Fruit fly (Drosophila melanogaster): ENCODE results near the gene CG11899.

The CG11899 gene

DNA sequence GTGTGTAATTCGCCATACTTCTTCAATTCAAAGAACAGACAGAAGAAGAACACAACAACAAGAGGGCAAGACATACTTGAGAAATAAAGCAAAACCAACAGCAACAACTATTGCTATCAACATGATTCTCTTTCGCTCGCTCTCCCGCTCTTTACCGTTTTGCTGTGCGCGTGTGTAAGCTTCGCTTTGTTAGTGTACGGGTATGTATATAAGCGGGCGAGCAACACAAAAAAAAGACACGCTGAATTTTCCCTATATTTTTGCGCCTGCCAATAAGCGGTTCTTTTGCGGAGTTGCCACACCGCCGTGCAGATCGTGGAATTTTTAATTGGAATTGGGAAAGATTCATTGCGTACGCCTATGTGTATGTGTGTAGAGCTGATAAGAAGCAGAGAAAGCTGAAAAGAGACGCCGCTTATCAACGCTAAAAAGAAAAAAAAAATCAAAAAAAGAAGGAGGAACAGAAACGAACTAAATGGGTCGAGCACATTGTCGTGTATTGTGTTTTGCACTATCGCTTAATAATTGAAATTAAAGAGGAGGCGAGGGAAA lies 14.8 kb downstream of the CG11899 start (continued):
- peak; percentile 63 for TF ChIP-seq CG17385 (GFP tag; optimal IDR thresholded peaks at IDR 0.05)
- 0 out of 2 replicates have a peak, but pooled peaks have one; percentile 7 for TF ChIP-seq vvl (GFP tag; IDR thresholded peaks at IDR 0.05)
- no peak for TF ChIP-seq Dref (GFP tag; IDR thresholded peaks at IDR 0.05)
- peak; percentile 14 for TF ChIP-seq gem (tag; optimal IDR thresholded peaks at IDR 0.05)
- TF ChIP-seq bcd (GFP tag; optimal IDR thresholded peaks at IDR 0.05): no peak
- peak; percentile 27; the same call in 1 of the 2 replicates for TF ChIP-seq crol (GFP tag; IDR thresholded peaks at IDR 0.05)
- peak; percentile 7 for TF ChIP-seq psq (GFP tag; optimal IDR thresholded peaks at IDR 0.05)
- peak; percentile 74 for TF ChIP-seq CG11504 (tag; optimal IDR thresholded peaks at IDR 0.05)
- TF ChIP-seq Scr (GFP tag; IDR thresholded peaks at IDR 0.05; ENCODE audit: partially characterized antibody): 0 out of 2 replicates have a peak, but pooled peaks have one; percentile 23
- peak; percentile 48 for TF ChIP-seq CG15514 (GFP tag; optimal IDR thresholded peaks at IDR 0.05)
- peak; percentile 64 for TF ChIP-seq sqz (GFP tag; optimal IDR thresholded peaks at IDR 0.05)
- TF ChIP-seq sens (GFP tag): no peak
- peak; percentile 4 for TF ChIP-seq grau (tag; optimal IDR thresholded peaks at IDR 0.05)
- peak; percentile 71 for TF ChIP-seq sug (tag; optimal IDR thresholded peaks at IDR 0.05)
- no peak for TF ChIP-seq CG14710 (tag; optimal IDR thresholded peaks at IDR 0.05)
- no peak for TF ChIP-seq CG8290 (GFP tag; optimal IDR thresholded peaks at IDR 0.05)
- TF ChIP-seq CG8290 (tag; optimal IDR thresholded peaks at IDR 0.05): peak in 1 of 2 experiments; percentile 22
- TF ChIP-seq H2.0 (GFP tag; IDR thresholded peaks at IDR 0.05): no peak
- no peak for TF ChIP-seq Nf-YB (GFP tag; optimal IDR thresholded peaks at IDR 0.05)
- TF ChIP-seq Trl (optimal IDR thresholded peaks at IDR 0.05): peak; percentile 73 to 77
- peak; percentile 8 for TF ChIP-seq Trl (GFP tag; optimal IDR thresholded peaks at IDR 0.05)
- TF ChIP-seq CG9932 (GFP tag; IDR thresholded peaks at IDR 0.05): peak; percentile 42; the same call in 1 of the 2 replicates
- peak; percentile 29 for TF ChIP-seq lab (GFP tag; optimal IDR thresholded peaks at IDR 0.05)
- peak; percentile 23 for TF ChIP-seq CG17359 (tag; optimal IDR thresholded peaks at IDR 0.05)
- TF ChIP-seq CG3163 (GFP tag; optimal IDR thresholded peaks at IDR 0.05): peak; percentile 90
- TF ChIP-seq CG32772 (GFP tag; IDR thresholded peaks at IDR 0.05): peak; percentile 64
- TF ChIP-seq BEAF-32 (GFP tag; optimal IDR thresholded peaks at IDR 0.05): peak; percentile 15
- TF ChIP-seq CG12769 (tag; optimal IDR thresholded peaks at IDR 0.05): peak; percentile 58
- peak; percentile 18 for TF ChIP-seq CG12155 (GFP tag; optimal IDR thresholded peaks at IDR 0.05)
- TF ChIP-seq CG32532 (GFP tag; IDR thresholded peaks at IDR 0.05): peak; percentile 46
- TF ChIP-seq CG4360 (GFP tag; IDR thresholded peaks at IDR 0.05): peak; percentile 96
- TF ChIP-seq toy (GFP tag; IDR thresholded peaks at IDR 0.05): no peak
- TF ChIP-seq CG2678 (tag; optimal IDR thresholded peaks at IDR 0.05): peak; percentile 39
- TF ChIP-seq wdn (GFP tag; IDR thresholded peaks at IDR 0.05): no peak
- 0 out of 2 replicates have a peak, but pooled peaks have one; percentile 19 for TF ChIP-seq slbo (GFP tag; IDR thresholded peaks at IDR 0.05)
- TF ChIP-seq ewg (GFP tag; optimal IDR thresholded peaks at IDR 0.05): peak; percentile 20
- TF ChIP-seq gro (GFP tag; optimal IDR thresholded peaks at IDR 0.05): no peak
- peak; percentile 40 for TF ChIP-seq pfk (GFP tag; optimal IDR thresholded peaks at IDR 0.05)
- TF ChIP-seq CG3065 (GFP tag; optimal IDR thresholded peaks at IDR 0.05): no peak
- TF ChIP-seq CG15269 (tag; optimal IDR thresholded peaks at IDR 0.05): no peak
- 0 out of 4 replicates have a peak, but pooled peaks have one; percentile 54 for TF ChIP-seq chinmo (GFP tag; IDR thresholded peaks at IDR 0.05; ENCODE audit: partially characterized antibody)
- TF ChIP-seq nom (GFP tag; optimal IDR thresholded peaks at IDR 0.05): peak; percentile 84
- TF ChIP-seq pros (GFP tag; optimal IDR thresholded peaks at IDR 0.05): peak; percentile 67
- peak; percentile 14 for TF ChIP-seq YL-1 (GFP tag; optimal IDR thresholded peaks at IDR 0.05)
- no peak for TF ChIP-seq sc (optimal IDR thresholded peaks at IDR 0.05)
- no peak for TF ChIP-seq sc (GFP tag; optimal IDR thresholded peaks at IDR 0.05)
- TF ChIP-seq CG15479 (GFP tag; optimal IDR thresholded peaks at IDR 0.05): peak; percentile 78
- no peak for TF ChIP-seq Tbp (GFP tag; optimal IDR thresholded peaks at IDR 0.05)
- TF ChIP-seq CG11560 (tag; IDR thresholded peaks at IDR 0.05): no peak
- peak; percentile 85 for TF ChIP-seq sd (tag; optimal IDR thresholded peaks at IDR 0.05)

Data from whole organism, embryonic.